Worm (Caenorhabditis elegans) whole organism, L3 larva: Measurements from ENCODE around the gene rsp-4.

Source experiments
- elt-1 ChIP-seq: fragments of 150-350 bp; optimal IDR thresholded peaks from 2 replicates; lab custom pipeline; 2014; ENCODE audit warnings: missing biosample characterization, missing genetic modification characterization
- skn-1 ChIP-seq: fragments of 150-350 bp; optimal IDR thresholded peaks from 2 replicates; lab custom pipeline; 2014; ENCODE audit warnings: missing biosample characterization, missing genetic modification characterization

DNA sequence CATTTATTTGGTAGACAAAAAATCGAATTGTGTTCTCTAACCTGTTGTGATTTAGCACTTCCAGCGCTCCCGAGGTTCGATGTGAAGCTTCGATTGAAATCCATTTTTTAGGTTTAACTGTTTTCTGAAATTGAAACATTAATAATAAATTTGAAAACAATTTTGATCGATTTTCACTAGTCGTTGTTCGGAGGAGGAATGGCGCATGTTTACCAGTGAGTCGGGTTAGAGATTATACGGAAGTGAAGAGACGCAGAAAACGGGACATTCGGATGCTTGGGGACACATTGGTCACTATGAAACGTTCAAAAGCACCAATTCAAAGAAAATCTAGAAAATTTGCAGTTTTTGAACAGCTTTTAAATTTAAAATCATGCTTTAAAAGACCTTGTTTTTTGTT, 10.1 kb upstream of the rsp-4 start, which contains the start of gene fbxl-3:
- no peak for TF ChIP-seq elt-1 (tag; lab: Kevin White, UChicago)
- no peak for TF ChIP-seq skn-1
